Worm (Caenorhabditis elegans): ENCODE results near the gene pals-32.

- no peak for TF ChIP-seq blmp-1 (tag; optimal IDR thresholded peaks at IDR 0.05)
- TF ChIP-seq lir-3 (tag; optimal IDR thresholded peaks at IDR 0.05; ENCODE audit: poor library complexity) = no peak
- TF ChIP-seq tbx-2 (tag; optimal IDR thresholded peaks at IDR 0.05) = no peak
- no peak for TF ChIP-seq nhr-237 (tag; optimal IDR thresholded peaks at IDR 0.05)
- no peak for TF ChIP-seq nhr-19 (GFP tag; conservative IDR thresholded peaks at IDR 0.05)
- TF ChIP-seq fkh-10 (GFP tag; optimal IDR thresholded peaks at IDR 0.05) = no peak
- TF ChIP-seq ceh-90 (tag; optimal IDR thresholded peaks at IDR 0.05) = no peak
Observed at ce11 chrV:2864899-2865298, 31.5 kb upstream of the pals-32 start, which contains the start of gene srh-240.
